Fruit fly (Drosophila melanogaster) whole organism, embryonic: ENCODE measurements around the gene Efr.

Experiments
- Aef1 ChIP-seq: fragments of 200-800 bp; sonication (Bioruptor generic); IDR thresholded peaks from 3 replicates; pipeline ENCODE4 v1.3.6; 2022; ENCODE audit warnings: missing biosample characterization, missing genetic modification characterization
- BtbVII ChIP-seq: fragments of 200-800 bp; sonication (Bioruptor generic); optimal IDR thresholded peaks from 3 replicates; lab custom pipeline; 2017; ENCODE audit warnings: missing biosample characterization, mild to moderate bottlenecking, missing genetic modification characterization
- CG1024 ChIP-seq: fragments of 200-800 bp; sonication (Bioruptor generic); IDR thresholded peaks from 2 replicates; pipeline ENCODE4 v1.3.6; 2022; ENCODE audit warnings: missing biosample characterization, missing genetic modification characterization
- CG10431 ChIP-seq: fragments of 200-800 bp; sonication (Bioruptor generic); optimal IDR thresholded peaks from 3 replicates; lab custom pipeline; 2018; ENCODE audit warnings: missing biosample characterization, mild to moderate bottlenecking, missing genetic modification characterization
- CG10462 ChIP-seq: fragments of 200-800 bp; sonication (Bioruptor generic); optimal IDR thresholded peaks from 2 replicates; lab custom pipeline; 2016; ENCODE audit warnings: missing biosample characterization, missing genetic modification characterization
- CG10979 ChIP-seq: fragments of 200-800 bp; sonication (Bioruptor generic); optimal IDR thresholded peaks from 2 replicates; lab custom pipeline; 2018; ENCODE audit warnings: missing biosample characterization, mild to moderate bottlenecking, missing genetic modification characterization, moderate library complexity
- CG11695 ChIP-seq: fragments of 200-800 bp; sonication (Bioruptor generic); IDR thresholded peaks from 3 replicates; pipeline ENCODE4 v1.3.6; 2022; ENCODE audit warnings: missing biosample characterization, missing genetic modification characterization
- CG15696 ChIP-seq: fragments of 200-800 bp; sonication (Bioruptor generic); optimal IDR thresholded peaks from 2 replicates; lab custom pipeline; 2019; ENCODE audit warnings: missing biosample characterization, mild to moderate bottlenecking, missing genetic modification characterization, moderate library complexity
- CG16779 ChIP-seq: fragments of 200-800 bp; sonication (Bioruptor generic); IDR thresholded peaks from 2 replicates; pipeline ENCODE4 v1.3.6; 2022; ENCODE audit warnings: missing biosample characterization, missing genetic modification characterization
- CG16813 ChIP-seq: fragments of 200-800 bp; sonication (Bioruptor generic); IDR thresholded peaks from 3 replicates; pipeline ENCODE4 v1.3.6; 2022; ENCODE audit warnings: missing biosample characterization, missing genetic modification characterization; ENCODE audit not compliant: partially characterized antibody
- CG18476 ChIP-seq: fragments of 200-800 bp; sonication (Bioruptor generic); optimal IDR thresholded peaks from 2 replicates; lab custom pipeline; 2016; ENCODE audit warnings: missing biosample characterization, mild to moderate bottlenecking, missing genetic modification characterization
- CG30403 ChIP-seq: fragments of 200-800 bp; sonication (Bioruptor generic); optimal IDR thresholded peaks from 3 replicates; lab custom pipeline; 2016; ENCODE audit warnings: missing biosample characterization, missing genetic modification characterization
- CG32772 ChIP-seq: fragments of 200-800 bp; sonication (Bioruptor generic); IDR thresholded peaks from 2 replicates; pipeline ENCODE4 v1.3.6; 2022; ENCODE audit warnings: missing biosample characterization, missing genetic modification characterization
- CG3281 ChIP-seq: fragments of 200-800 bp; sonication (Bioruptor generic); optimal IDR thresholded peaks from 3 replicates; lab custom pipeline; 2017; ENCODE audit warnings: missing biosample characterization, mild to moderate bottlenecking, missing genetic modification characterization
- CG33557 ChIP-seq: fragments of 200-800 bp; sonication (Bioruptor generic); optimal IDR thresholded peaks from 2 replicates; lab custom pipeline; 2019; ENCODE audit warnings: missing biosample characterization, mild to moderate bottlenecking, missing genetic modification characterization, moderate library complexity
- CG3407 ChIP-seq: fragments of 200-800 bp; sonication (Bioruptor generic); optimal IDR thresholded peaks from 2 replicates; lab custom pipeline; 2018; ENCODE audit warnings: missing biosample characterization, mild to moderate bottlenecking, missing genetic modification characterization
- CG3838 ChIP-seq: fragments of 200-800 bp; sonication (Bioruptor generic); optimal IDR thresholded peaks from 3 replicates; lab custom pipeline; 2016; ENCODE audit warnings: missing biosample characterization, missing genetic modification characterization
- CG4360 ChIP-seq: fragments of 200-800 bp; sonication (Bioruptor generic); IDR thresholded peaks from 2 replicates; pipeline ENCODE4 v1.3.6; 2022; ENCODE audit warnings: missing biosample characterization, missing genetic modification characterization
- CG4404 ChIP-seq: fragments of 200-800 bp; sonication (Bioruptor generic); IDR thresholded peaks from 2 replicates; pipeline ENCODE4 v1.3.6; 2022; ENCODE audit warnings: missing biosample characterization, missing genetic modification characterization
- CG6272 ChIP-seq: fragments of 200-800 bp; sonication (Bioruptor generic); IDR thresholded peaks from 2 replicates; pipeline ENCODE4 v1.3.6; 2022; ENCODE audit warnings: missing biosample characterization, missing genetic modification characterization
- CG7271 ChIP-seq: fragments of 200-800 bp; sonication (Bioruptor generic); optimal IDR thresholded peaks from 2 replicates; lab custom pipeline; 2018; ENCODE audit warnings: missing biosample characterization, mild to moderate bottlenecking, missing genetic modification characterization, moderate library complexity
- CG7372 ChIP-seq: fragments of 200-800 bp; sonication (Bioruptor generic); IDR thresholded peaks from 2 replicates; pipeline ENCODE4 v1.3.6; 2022; ENCODE audit warnings: missing biosample characterization, missing genetic modification characterization
- CG7963 ChIP-seq: fragments of 200-800 bp; sonication (Bioruptor generic); IDR thresholded peaks from 3 replicates; pipeline ENCODE4 v1.3.6; 2022; ENCODE audit warnings: missing biosample characterization, missing genetic modification characterization; ENCODE audit not compliant: partially characterized antibody
- CG8359 ChIP-seq: fragments of 200-800 bp; sonication (Bioruptor generic); optimal IDR thresholded peaks from 2 replicates; lab custom pipeline; 2017; ENCODE audit warnings: missing biosample characterization, mild to moderate bottlenecking, missing genetic modification characterization, borderline replicate concordance
- CG8924 ChIP-seq: fragments of 200-800 bp; optimal IDR thresholded peaks from 3 replicates; lab custom pipeline; 2019; ENCODE audit warnings: missing biosample characterization, mild to moderate bottlenecking, missing genetic modification characterization, moderate library complexity
- D19A ChIP-seq: fragments of 200-800 bp; optimal IDR thresholded peaks from 3 replicates; lab custom pipeline; 2019; ENCODE audit warnings: missing biosample characterization, mild to moderate bottlenecking, missing genetic modification characterization, moderate library complexity
- Dip3 ChIP-seq: fragments of 200-800 bp; sonication (Bioruptor generic); optimal IDR thresholded peaks from 3 replicates; lab custom pipeline; 2016; ENCODE audit warnings: missing biosample characterization, missing genetic modification characterization
- Eip74EF ChIP-seq, 2 experiments: fragments of 200-800 bp in 1 of 2; fragments of >200 bp in 1 of 2; sonication (Bioruptor generic) in 1 of 2; optimal IDR thresholded peaks; 2 replicates each; lab custom pipeline; 2017 to 2019; ENCODE audit warnings: missing biosample characterization in 2 of 2, missing genetic modification characterization in 2 of 2, mild to moderate bottlenecking in 1 of 2, moderate library complexity in 1 of 2
- HLH4C ChIP-seq: fragments of 200-800 bp; sonication (Bioruptor generic); IDR thresholded peaks from 3 replicates; pipeline ENCODE4 v1.3.6; 2022; ENCODE audit warnings: missing biosample characterization, missing genetic modification characterization; ENCODE audit not compliant: partially characterized antibody
- Hmr ChIP-seq: fragments of 200-800 bp; sonication (Bioruptor generic); optimal IDR thresholded peaks from 3 replicates; lab custom pipeline; 2017; ENCODE audit warnings: mild to moderate bottlenecking, missing biosample characterization, missing genetic modification reagents, missing genetic modification characterization
- Hr3 ChIP-seq: fragments of 200-800 bp; sonication (Bioruptor generic); optimal IDR thresholded peaks from 3 replicates; lab custom pipeline; 2016; ENCODE audit warnings: missing biosample characterization, missing genetic modification characterization
- MBD-R2 ChIP-seq: fragments of 200-800 bp; sonication (Bioruptor generic); IDR thresholded peaks from 2 replicates; pipeline ENCODE4 v1.3.6; 2022; ENCODE audit warnings: missing biosample characterization, missing genetic modification characterization
- Mes4 ChIP-seq: fragments of 200-800 bp; sonication (Bioruptor generic); optimal IDR thresholded peaks from 2 replicates; lab custom pipeline; 2016; ENCODE audit warnings: missing biosample characterization, missing genetic modification characterization
- Six4 ChIP-seq: fragments of 200-800 bp; sonication (Bioruptor generic); optimal IDR thresholded peaks from 2 replicates; lab custom pipeline; 2016; ENCODE audit warnings: missing biosample characterization, missing genetic modification characterization
- Tbp ChIP-seq: fragments of >200 bp; optimal IDR thresholded peaks from 2 replicates; lab custom pipeline; 2018; ENCODE audit warnings: missing biosample characterization, missing genetic modification characterization
- Xrp1 ChIP-seq: fragments of 200-800 bp; sonication (Bioruptor generic); IDR thresholded peaks from 2 replicates; pipeline ENCODE4 v1.3.6; 2022; ENCODE audit warnings: missing biosample characterization, missing genetic modification characterization
- ara ChIP-seq: fragments of 200-800 bp; sonication (Bioruptor generic); IDR thresholded peaks from 2 replicates; pipeline ENCODE4 v1.3.6; 2022; ENCODE audit warnings: missing biosample characterization, missing genetic modification characterization
- btn ChIP-seq: fragments of 200-800 bp; sonication (Bioruptor generic); optimal IDR thresholded peaks from 2 replicates; lab custom pipeline; 2016; ENCODE audit warnings: missing biosample characterization, missing genetic modification characterization
- chn ChIP-seq: fragments of 200-800 bp; sonication (Bioruptor generic); optimal IDR thresholded peaks from 2 replicates; lab custom pipeline; 2016; ENCODE audit warnings: missing biosample characterization, missing genetic modification characterization
- crol ChIP-seq: fragments of 200-800 bp; sonication (Bioruptor generic); IDR thresholded peaks from 2 replicates; pipeline ENCODE4 v1.3.6; 2022; ENCODE audit warnings: missing biosample characterization, missing genetic modification characterization
- disco-r ChIP-seq: fragments of 200-800 bp; sonication (Bioruptor generic); optimal IDR thresholded peaks from 2 replicates; lab custom pipeline; 2016; ENCODE audit warnings: missing biosample characterization, missing genetic modification characterization
- exex ChIP-seq: fragments of 200-800 bp; sonication (Bioruptor generic); optimal IDR thresholded peaks from 4 replicates; lab custom pipeline; 2018; ENCODE audit warnings: missing biosample characterization, mild to moderate bottlenecking, missing genetic modification characterization, moderate library complexity
- fd3F ChIP-seq: fragments of 200-800 bp; sonication (Bioruptor generic); optimal IDR thresholded peaks from 2 replicates; lab custom pipeline; 2018; ENCODE audit warnings: missing biosample characterization, mild to moderate bottlenecking, missing genetic modification characterization, moderate library complexity
- insv ChIP-seq, 2 experiments: fragments of 200-800 bp; sonication (Bioruptor generic); optimal IDR thresholded peaks; 3 replicates each; lab custom pipeline; 2016 to 2018; ENCODE audit warnings: missing biosample characterization in 2 of 2, missing genetic modification characterization in 2 of 2
- mirr ChIP-seq: fragments of 200-800 bp; sonication (Bioruptor generic); optimal IDR thresholded peaks from 3 replicates; lab custom pipeline; 2018; ENCODE audit warnings: missing biosample characterization, mild to moderate bottlenecking, missing genetic modification characterization
- onecut ChIP-seq: fragments of 200-800 bp; sonication (Bioruptor generic); IDR thresholded peaks from 2 replicates; pipeline ENCODE4 v1.3.6; 2022; ENCODE audit warnings: missing biosample characterization, missing genetic modification characterization
- phol ChIP-seq: fragments of 200-800 bp; sonication (Bioruptor generic); optimal IDR thresholded peaks from 3 replicates; lab custom pipeline; 2018; ENCODE audit warnings: missing biosample characterization, mild to moderate bottlenecking, missing genetic modification characterization, moderate library complexity
- rib ChIP-seq: fragments of 200-800 bp; sonication (Bioruptor generic); IDR thresholded peaks from 2 replicates; pipeline ENCODE4 v1.3.6; 2022; ENCODE audit warnings: missing biosample characterization, missing genetic modification characterization
- ro ChIP-seq: fragments of 200-800 bp; sonication (Bioruptor generic); IDR thresholded peaks from 2 replicates; pipeline ENCODE4 v1.3.6; 2022; ENCODE audit warnings: missing biosample characterization, missing genetic modification characterization
- sens ChIP-seq: fragments of 200-800 bp; sonication (Bioruptor generic); peaks from one replicate; lab custom pipeline; 2016; ENCODE audit warnings: missing biosample characterization, missing genetic modification characterization
- sob ChIP-seq: fragments of 200-800 bp; sonication (Bioruptor generic); IDR thresholded peaks from 2 replicates; pipeline ENCODE4 v1.3.6; 2022; ENCODE audit warnings: missing biosample characterization, missing genetic modification characterization
- vvl ChIP-seq: fragments of 200-800 bp; sonication (Bioruptor generic); IDR thresholded peaks from 2 replicates; pipeline ENCODE4 v1.3.6; 2022; ENCODE audit warnings: missing biosample characterization, missing genetic modification characterization

Gene Efr

DNA sequence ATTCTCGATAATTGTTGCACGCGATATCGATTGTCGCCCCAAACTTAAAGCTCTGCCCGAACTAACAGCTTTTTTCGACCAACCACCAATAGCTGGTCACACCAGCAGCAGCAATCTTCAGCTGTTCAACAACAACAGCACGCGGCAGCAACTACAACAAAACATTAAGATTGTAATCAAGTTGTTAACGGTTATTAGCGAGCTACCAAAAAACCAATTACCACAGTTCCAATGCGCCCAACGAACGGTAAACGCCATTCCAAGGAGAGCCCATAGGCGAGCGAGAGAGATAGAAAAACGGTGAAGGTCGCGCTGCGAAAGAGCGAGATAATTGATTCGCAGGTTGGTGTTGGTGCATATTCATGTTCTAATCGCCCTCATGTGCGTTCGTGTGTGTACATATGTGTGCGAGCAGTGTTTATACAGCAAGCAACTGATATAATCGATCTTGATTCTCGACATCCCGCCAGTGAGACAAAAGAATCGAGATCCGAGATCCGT is at the start of gene Efr (continued):
- no peak for TF ChIP-seq Six4 (GFP tag; lab: Kevin White, UChicago)
- TF ChIP-seq btn (GFP tag; lab: Kevin White, UChicago): no peak
- TF ChIP-seq CG3281 (GFP tag; lab: Kevin White, UChicago): peak; percentile 26
- TF ChIP-seq CG18476 (GFP tag; lab: Kevin White, UChicago): no peak
- TF ChIP-seq fd3F (GFP tag; lab: Kevin White, UChicago): no peak
- TF ChIP-seq rib (GFP tag; lab: Robert Waterston, UW): peak; percentile 34; the same call in 1 of the 2 replicates
- peak; percentile 30 for TF ChIP-seq Hmr (GFP tag; lab: Kevin White, UChicago)
- no peak for TF ChIP-seq Mes4
- TF ChIP-seq CG8924 (tag; lab: Kevin White, UChicago): peak; percentile 2
- 0 out of 2 replicates have a peak, but pooled peaks have one; percentile 16 for TF ChIP-seq sob (GFP tag; lab: Robert Waterston, UW)
- no peak for TF ChIP-seq ara
- TF ChIP-seq CG11695: no peak
- TF ChIP-seq insv (GFP tag; optimal IDR thresholded peaks at IDR 0.05; lab: Kevin White, UChicago): no peak
- TF ChIP-seq CG10431 (GFP tag; lab: Kevin White, UChicago): no peak
- no peak for TF ChIP-seq CG4404 (GFP tag; lab: Robert Waterston, UW)
- peak; percentile 98 for TF ChIP-seq exex (tag; lab: Kevin White, UChicago)
- no peak for TF ChIP-seq CG10462 (GFP tag; lab: Kevin White, UChicago)
- no peak for TF ChIP-seq CG33557 (GFP tag; lab: Kevin White, UChicago)
- peak; percentile 42; the same call in 2 of the 3 replicates for TF ChIP-seq HLH4C (GFP tag; lab: Robert Waterston, UW)
- no peak for TF ChIP-seq ro (GFP tag; lab: Robert Waterston, UW)
- TF ChIP-seq Aef1: no peak
- no peak for TF ChIP-seq chn (GFP tag; lab: Kevin White, UChicago)
- no peak for TF ChIP-seq CG30403 (GFP tag; lab: Kevin White, UChicago)
- TF ChIP-seq Hr3 (GFP tag; lab: Kevin White, UChicago): no peak
- peak; percentile 50 for TF ChIP-seq MBD-R2 (GFP tag; lab: Robert Waterston, UW)
- no peak for TF ChIP-seq CG7372 (GFP tag; lab: Robert Waterston, UW)
- no peak for TF ChIP-seq Tbp (GFP tag; lab: Kevin White, UChicago)
- no peak for TF ChIP-seq CG7271
- no peak for TF ChIP-seq disco-r (GFP tag; lab: Kevin White, UChicago)
- no peak for TF ChIP-seq CG16779 (GFP tag; lab: Robert Waterston, UW)
- TF ChIP-seq CG10979 (tag; lab: Kevin White, UChicago): no peak
- TF ChIP-seq Eip74EF (GFP tag; optimal IDR thresholded peaks at IDR 0.05; lab: Kevin White, UChicago): no peak
- no peak for TF ChIP-seq phol (tag; lab: Kevin White, UChicago)
- TF ChIP-seq crol (GFP tag; lab: Robert Waterston, UW): no peak
- no peak for TF ChIP-seq CG7963 (GFP tag; lab: Robert Waterston, UW)
- no peak for TF ChIP-seq CG8359
- no peak for TF ChIP-seq D19A (tag; lab: Kevin White, UChicago)
- peak; percentile 72 for TF ChIP-seq CG4360 (GFP tag; lab: Robert Waterston, UW)
- TF ChIP-seq sens: peak; percentile 48
- no peak for TF ChIP-seq CG15696 (tag; lab: Kevin White, UChicago)
- TF ChIP-seq mirr (GFP tag; lab: Kevin White, UChicago): peak; percentile 85
- peak; percentile 61 for TF ChIP-seq CG3838 (GFP tag; lab: Kevin White, UChicago)
- TF ChIP-seq Dip3 (GFP tag; lab: Kevin White, UChicago): no peak
- no peak; the same call in 1 of the 2 replicates for TF ChIP-seq Xrp1
- no peak for TF ChIP-seq CG1024 (GFP tag; lab: Robert Waterston, UW)
- peak; percentile 13 for TF ChIP-seq BtbVII (GFP tag; lab: Kevin White, UChicago)
- no peak for TF ChIP-seq CG16813
- no peak for TF ChIP-seq CG6272 (GFP tag; lab: Robert Waterston, UW)
- TF ChIP-seq CG3407 (GFP tag; lab: Kevin White, UChicago): no peak
- TF ChIP-seq vvl (GFP tag; lab: Robert Waterston, UW): peak; percentile 32; the same call in 1 of the 2 replicates
- no peak for TF ChIP-seq onecut (GFP tag; lab: Robert Waterston, UW)
- no peak for TF ChIP-seq CG32772 (GFP tag; lab: Robert Waterston, UW)
